Worm (Caenorhabditis elegans): ENCODE measurements around the gene F23B2.7.

F23B2.7 gene

ce11 chrIV:9116452-9116851 is 33.8 kb upstream of the F23B2.7 start (continued):
- no peak for TF ChIP-seq daf-12 (tag; optimal IDR thresholded peaks at IDR 0.05)
- no peak for TF ChIP-seq ceh-62 (tag; optimal IDR thresholded peaks at IDR 0.05)
- no peak for TF ChIP-seq egl-27 (tag; optimal IDR thresholded peaks at IDR 0.05)
- TF ChIP-seq sdz-12 (GFP tag; optimal IDR thresholded peaks at IDR 0.05), result no peak
- no peak for TF ChIP-seq zfp-3 (GFP tag; conservative IDR thresholded peaks at IDR 0.05)
- no peak for TF ChIP-seq nhr-76 (tag; optimal IDR thresholded peaks at IDR 0.05)
- TF ChIP-seq Y5F2A.4 (GFP tag; optimal IDR thresholded peaks at IDR 0.05), result no peak
- no peak for TF ChIP-seq zip-11 (GFP tag; IDR thresholded peaks at IDR 0.05)
- TF ChIP-seq zag-1 (tag; optimal IDR thresholded peaks at IDR 0.05), result no peak
- no peak for TF ChIP-seq daf-8 (GFP tag; IDR thresholded peaks at IDR 0.05)
- TF ChIP-seq ZK337.2 (GFP tag; IDR thresholded peaks at IDR 0.05), result no peak
- TF ChIP-seq nhr-41 (GFP tag; IDR thresholded peaks at IDR 0.05), result no peak

ce11 chrIV:9117700-9118099 is 32.6 kb upstream of the F23B2.7 start:
- TF ChIP-seq spr-3 (GFP tag; optimal IDR thresholded peaks at IDR 0.05) (no peak), lsy-2 (tag; optimal IDR thresholded peaks at IDR 0.05) (no peak), D1046.2 (GFP tag; IDR thresholded peaks at IDR 0.05) (no peak), ceh-62 (tag; optimal IDR thresholded peaks at IDR 0.05) (no peak), tag-97 (GFP tag; IDR thresholded peaks at IDR 0.05) (no peak), madf-5 (GFP tag; IDR thresholded peaks at IDR 0.05) (no peak), nhr-237 (tag; optimal IDR thresholded peaks at IDR 0.05) (no peak), unc-62 (GFP tag; optimal IDR thresholded peaks at IDR 0.05 in 1 of 2) (peak in 1 of 2 experiments; percentile 94), unc-62 (tag; optimal IDR thresholded peaks at IDR 0.05) (no peak), lir-3 (tag; optimal IDR thresholded peaks at IDR 0.05) (no peak), unc-130 (GFP tag; optimal IDR thresholded peaks at IDR 0.05) (no peak), ctbp-1 (GFP tag; IDR thresholded peaks at IDR 0.05) (no peak), nhr-25 (tag; optimal IDR thresholded peaks at IDR 0.05; ENCODE audit: borderline replicate concordance, insufficient read depth) (no peak), ztf-7 (tag; optimal IDR thresholded peaks at IDR 0.05) (no peak), daf-16 (GFP tag; optimal IDR thresholded peaks at IDR 0.05) (no peak), daf-16 (tag; optimal IDR thresholded peaks at IDR 0.05) (peak; percentile 48), fos-1 (tag; optimal IDR thresholded peaks at IDR 0.05) (no peak), duxl-1 (tag; optimal IDR thresholded peaks at IDR 0.05; ENCODE audit: poor library complexity) (no peak), mdl-1 (tag; optimal IDR thresholded peaks at IDR 0.05) (no peak)

ce11 chrIV:9118348-9118747 is 31.9 kb upstream of the F23B2.7 start:
- TF ChIP-seq dve-1 (tag; optimal IDR thresholded peaks at IDR 0.05; ENCODE audit: insufficient read depth) (peak; percentile 15), snpc-4 (tag; optimal IDR thresholded peaks at IDR 0.05) (no peak), mep-1 (tag; optimal IDR thresholded peaks at IDR 0.05) (peak; percentile 53), F37D6.2 (tag; optimal IDR thresholded peaks at IDR 0.05) (no peak), hlh-11 (tag; optimal IDR thresholded peaks at IDR 0.05) (peak; percentile 75), dmd-6 (GFP tag; IDR thresholded peaks at IDR 0.05) (peak; percentile 68), mxl-3 (GFP tag; optimal IDR thresholded peaks at IDR 0.05) (peak; percentile 41), pqm-1 (tag; optimal IDR thresholded peaks at IDR 0.05) (peak; percentile 59), nhr-111 (GFP tag; optimal IDR thresholded peaks at IDR 0.05) (no peak), rbr-2 (tag; optimal IDR thresholded peaks at IDR 0.05) (no peak), zfp-3 (GFP tag; conservative IDR thresholded peaks at IDR 0.05) (no peak), nhr-28 (tag; optimal IDR thresholded peaks at IDR 0.05) (peak; percentile 79), lin-38 (GFP tag; IDR thresholded peaks at IDR 0.05) (no peak), php-3 (GFP tag; IDR thresholded peaks at IDR 0.05) (no peak), tra-1 (GFP tag; IDR thresholded peaks at IDR 0.05) (no peak), nhr-237 (tag; optimal IDR thresholded peaks at IDR 0.05) (no peak), dmd-9 (GFP tag; IDR thresholded peaks at IDR 0.05) (no peak), ama-1 (optimal IDR thresholded peaks at IDR 0.05) (peak; percentile 6), aly-2 (tag; optimal IDR thresholded peaks at IDR 0.05) (no peak), duxl-1 (tag; optimal IDR thresholded peaks at IDR 0.05; ENCODE audit: poor library complexity) (no peak), snpc-1.2 (GFP tag; IDR thresholded peaks at IDR 0.05) (no peak), saeg-2 (GFP tag; IDR thresholded peaks at IDR 0.05) (no peak), F10B5.3 (tag; optimal IDR thresholded peaks at IDR 0.05) (no peak), ZK546.5 (tag; optimal IDR thresholded peaks at IDR 0.05) (no peak), mdl-1 (tag; optimal IDR thresholded peaks at IDR 0.05) (peak in 1 of 2 experiments; percentile 1)
